Worm (Caenorhabditis elegans) whole organism, early embryonic: ENCODE measurements around the gene sel-1.

ENCODE experiments used
- B0310.2 ChIP-seq: sonication (generic microtip); optimal IDR thresholded peaks from 2 replicates; lab custom pipeline; 2016; ENCODE audit warnings: mild to moderate bottlenecking, missing genetic modification characterization, missing compliant biosample characterization
- ama-1 ChIP-seq: fragments of 150-350 bp; optimal IDR thresholded peaks from 2 replicates; lab custom pipeline; 2014
- scrt-1 ChIP-seq: fragments of 200-800 bp; sonication (Bioruptor generic); IDR thresholded peaks from 2 replicates; pipeline ENCODE4 v1.3.6; 2022; ENCODE audit warnings: missing genetic modification characterization, missing compliant biosample characterization
- tbx-11 ChIP-seq: fragments of 200-800 bp; sonication (Bioruptor generic); IDR thresholded peaks from 2 replicates; pipeline ENCODE4 v1.3.6; 2022; ENCODE audit warnings: missing genetic modification characterization, missing compliant biosample characterization
- tra-4 ChIP-seq: sonication (generic microtip); optimal IDR thresholded peaks from 2 replicates; lab custom pipeline; 2017; ENCODE audit warnings: missing genetic modification characterization, missing compliant biosample characterization

ce11 chrV:12550755-12551154 is 9.8 kb upstream of the sel-1 start:
- TF ChIP-seq B0310.2 (no peak), tbx-11 (GFP tag; lab: Robert Waterston, UW) (no peak), tra-4 (tag; lab: Kevin White, UChicago) (no peak), scrt-1 (GFP tag; lab: Robert Waterston, UW) (no peak), ama-1 (no peak)
